Fruit fly (Drosophila melanogaster) whole organism, larva: ENCODE measurements around the gene rept.

Experiments
- noc ChIP-seq: fragments of 200-800 bp; sonication (Bioruptor generic); optimal IDR thresholded peaks from 3 replicates; lab custom pipeline; 2019; ENCODE audit warnings: missing biosample characterization, mild to moderate bottlenecking, missing genetic modification characterization, moderate library complexity

Gene rept

dm6 chr3L:19236554-19236953, 18.6 kb upstream of the rept start:
- TF ChIP-seq noc (tag; lab: Kevin White, UChicago), result no peak

dm6 chr3L:19237780-19238179, 17.4 kb upstream of the rept start:
- no peak for TF ChIP-seq noc (tag; lab: Kevin White, UChicago)

DNA sequence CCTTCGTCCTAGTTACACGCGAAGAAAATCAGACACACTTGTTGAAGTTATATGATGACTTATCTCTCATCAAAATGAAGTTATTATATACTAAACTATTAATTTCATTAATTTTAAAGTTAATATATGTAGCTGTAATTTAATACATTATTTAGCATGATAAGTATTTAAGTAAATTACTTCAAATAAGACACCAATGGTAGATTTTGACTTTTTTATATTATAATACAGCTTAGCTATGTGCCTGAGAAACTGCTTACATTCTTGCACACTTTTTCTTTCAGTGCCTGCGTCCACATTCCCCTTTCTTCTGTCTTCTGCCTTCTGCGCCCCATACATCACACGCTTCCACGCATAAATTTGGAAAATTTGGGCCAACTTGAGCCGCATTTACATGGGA, 3.5 kb upstream of the rept start:
- no peak for TF ChIP-seq noc (tag; lab: Kevin White, UChicago)

dm6 chr3L:19258199-19258598, 3.1 kb downstream of the rept start:
- TF ChIP-seq noc (tag; lab: Kevin White, UChicago), result no peak

dm6 chr3L:19260278-19260803, 5.2 kb downstream of the rept start, which contains the start of gene nes:
Gene nes (minus strand): TSS chr3L:19260679.
- TF ChIP-seq noc (tag; lab: Kevin White, UChicago), result peak; percentile 59

DNA sequence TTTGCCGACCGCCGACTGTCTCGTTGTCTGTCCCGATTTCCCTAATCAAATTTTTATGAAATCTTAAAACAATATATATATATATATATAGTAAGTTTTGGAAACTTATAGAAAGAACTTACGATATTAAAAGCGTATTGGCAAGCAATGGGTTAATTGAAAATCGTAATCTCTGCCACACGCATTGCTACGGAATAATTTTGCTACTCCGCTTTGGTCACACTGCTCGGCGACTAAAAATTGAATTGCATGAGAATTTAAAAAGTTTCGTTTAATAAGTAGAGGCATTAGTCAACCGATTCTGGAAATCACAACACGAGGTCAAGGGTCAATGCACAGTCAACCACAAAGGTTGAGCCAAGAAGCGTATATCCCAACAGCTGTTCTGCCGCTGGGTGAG, 6.1 kb downstream of the rept start, which contains the start of gene Bet1:
Bet1 (plus strand) TSS at position 182 of the 400 bp plus-strand sequence.
- TF ChIP-seq noc (tag; lab: Kevin White, UChicago), result no peak

DNA sequence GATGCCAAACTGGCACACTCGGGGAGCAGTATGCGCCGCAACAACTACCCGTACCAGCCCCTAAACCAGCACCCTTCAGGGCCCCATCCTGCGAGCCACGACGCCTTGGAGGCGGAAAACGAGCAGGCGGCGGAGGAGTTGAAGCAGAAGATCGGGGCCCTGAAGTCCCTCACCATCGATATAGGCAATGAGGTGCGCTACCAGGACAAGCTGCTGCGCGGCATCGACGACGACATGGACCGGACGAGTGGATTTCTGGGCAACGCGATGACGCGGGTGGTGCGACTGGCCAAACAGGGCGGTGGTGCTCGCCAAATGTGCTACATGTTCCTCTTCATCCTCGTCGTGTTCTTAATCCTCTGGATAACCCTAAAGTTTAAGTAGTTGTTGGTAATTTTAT, 6.6 kb downstream of the rept start:
- TF ChIP-seq noc (tag; lab: Kevin White, UChicago), result no peak

- no peak for TF ChIP-seq noc (tag; lab: Kevin White, UChicago)
These were observed 8.5 kb downstream of the rept start, which contains the start of the genes CG42374 and Mettl5 for dm6 chr3L:19263480-19264140. Gene CG42374 (plus strand): TSS chr3L:19263766. Gene Mettl5 (plus strand): TSS chr3L:19263766.

dm6 chr3L:19264141-19264487, 9.0 kb downstream of the rept start, which contains the start of gene Max:
Gene Max (minus strand): TSS chr3L:19264184.
- peak; percentile 63 for TF ChIP-seq noc (tag; lab: Kevin White, UChicago)

dm6 chr3L:19265761-19266160, 10.6 kb downstream of the rept start, which contains the start of gene CG45081:
Gene CG45081 (plus strand): TSS chr3L:19266061.
- TF ChIP-seq noc (tag; lab: Kevin White, UChicago), result no peak

DNA sequence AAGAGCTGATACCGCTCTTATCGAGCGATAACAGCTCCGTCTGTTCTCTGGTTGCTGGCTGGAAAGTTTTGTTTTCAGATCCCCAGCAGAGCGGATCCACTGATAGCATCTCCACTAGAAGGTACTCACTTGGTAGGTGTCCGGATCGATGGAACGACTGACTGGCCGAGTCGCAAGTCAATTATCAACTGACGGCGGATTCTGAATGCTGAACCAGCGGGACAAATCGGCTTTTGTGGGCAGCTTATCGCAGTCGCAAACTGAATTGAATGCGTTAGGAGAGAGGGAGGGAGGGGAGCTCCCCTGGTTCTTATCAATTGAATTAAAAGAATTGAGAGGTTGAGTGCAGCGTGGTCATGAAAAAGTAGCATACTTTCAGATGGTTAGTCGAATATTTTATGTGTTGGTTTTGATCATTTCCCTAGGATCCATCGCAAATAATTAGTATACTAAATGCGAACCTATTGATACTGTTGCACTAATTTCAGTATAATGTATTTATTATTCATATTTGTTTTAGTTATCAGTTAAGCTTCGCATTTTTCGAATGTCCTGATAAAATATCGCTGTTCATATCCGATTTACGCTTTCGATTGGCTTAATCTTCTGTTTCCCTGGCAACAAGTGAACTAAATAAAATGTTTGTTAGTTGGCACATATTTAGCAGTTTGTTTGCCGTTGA, 13.7 kb downstream of the rept start, which contains the start of the genes Aldh7A1 and CG14085:
Aldh7A1 (minus strand) TSS at position 194 of the 682 bp plus-strand sequence.
CG14085 (plus strand) TSS at position 632 of the 682 bp plus-strand sequence.
- TF ChIP-seq noc (tag; lab: Kevin White, UChicago), result peak; percentile 83

DNA sequence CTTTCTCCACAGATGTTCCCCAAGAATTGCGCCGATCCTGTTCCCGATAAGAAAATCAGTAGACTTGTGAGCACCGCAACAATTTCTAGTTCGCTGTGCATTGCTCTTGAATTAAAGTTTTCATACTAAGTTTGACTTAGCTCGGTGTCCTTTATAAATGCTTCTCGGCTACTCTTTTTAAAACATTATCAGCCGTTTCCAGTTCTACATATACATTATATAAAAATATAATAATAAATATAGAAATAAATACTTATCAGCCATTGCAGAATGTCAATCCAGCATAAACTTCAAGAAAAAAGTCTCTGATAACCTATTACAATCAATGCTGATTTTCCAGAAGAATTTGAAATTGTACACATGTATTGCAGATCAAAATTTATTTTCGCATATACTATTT, 15.4 kb downstream of the rept start, which contains the start of gene CG14088:
CG14088 (minus strand) TSS at position 101 of the 400 bp plus-strand sequence.
- no peak for TF ChIP-seq noc (tag; lab: Kevin White, UChicago)

dm6 chr3L:19275491-19275890, 20.4 kb downstream of the rept start, which contains the start of gene CG14086:
Gene CG14086 (plus strand): TSS chr3L:19275791.
- no peak for TF ChIP-seq noc (tag; lab: Kevin White, UChicago)

DNA sequence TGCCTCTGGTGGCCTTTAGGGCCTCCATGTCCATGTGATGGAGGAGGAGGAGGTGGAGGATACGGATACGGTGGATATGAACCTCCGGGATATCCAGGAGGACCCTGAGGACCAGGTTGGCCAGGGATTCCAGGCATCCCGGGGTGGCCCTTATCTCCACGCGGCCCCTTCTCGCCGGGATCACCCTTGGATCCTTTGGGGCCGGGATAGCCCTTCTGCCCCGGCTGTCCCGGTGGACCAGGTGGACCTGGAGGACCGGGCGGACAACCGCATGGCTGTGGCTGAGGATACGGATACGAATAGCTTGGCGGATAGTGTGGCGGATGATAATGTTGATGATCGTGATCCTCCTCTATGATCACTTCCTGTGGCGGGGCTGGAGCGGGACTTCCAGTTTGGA, 25.1 kb downstream of the rept start:
- TF ChIP-seq noc (tag; lab: Kevin White, UChicago), result no peak

- TF ChIP-seq noc (tag; lab: Kevin White, UChicago), result no peak
These were observed 25.6 kb downstream of the rept start, which contains the start of gene CG14089 for dm6 chr3L:19280700-19281099. Gene CG14089 (minus strand): TSS chr3L:19280800.

- TF ChIP-seq noc (tag; lab: Kevin White, UChicago), result no peak
These were observed 33.3 kb downstream of the rept start for dm6 chr3L:19288395-19288969.
